Fruit fly (Drosophila melanogaster): Measurements from ENCODE around the gene CG17075.

dm6 chr2L:228246-228645, 39.1 kb downstream of the CG17075 start:
- TF ChIP-seq dl (GFP tag; optimal IDR thresholded peaks at IDR 0.05; ENCODE audit: insufficient read depth in 1 of 2, partially characterized antibody in 2 of 2) = no peak
- no peak for TF ChIP-seq sv (GFP tag; optimal IDR thresholded peaks at IDR 0.05)
- no peak for TF ChIP-seq psq (GFP tag; optimal IDR thresholded peaks at IDR 0.05)
- TF ChIP-seq Dif (GFP tag; optimal IDR thresholded peaks at IDR 0.05; ENCODE audit: partially characterized antibody) = no peak
- no peak for TF ChIP-seq h (GFP tag; optimal IDR thresholded peaks at IDR 0.05)
- no peak for TF ChIP-seq OdsH (GFP tag; optimal IDR thresholded peaks at IDR 0.05)
- no peak for TF ChIP-seq Dfd (GFP tag; optimal IDR thresholded peaks at IDR 0.05)
- no peak for TF ChIP-seq Hr78 (GFP tag; optimal IDR thresholded peaks at IDR 0.05)
- TF ChIP-seq dsf (GFP tag; optimal IDR thresholded peaks at IDR 0.05; ENCODE audit: borderline replicate concordance) = no peak
- no peak for TF ChIP-seq br (GFP tag; optimal IDR thresholded peaks at IDR 0.05)
- no peak for TF ChIP-seq CG9705 (GFP tag; optimal IDR thresholded peaks at IDR 0.05)

Measured in whole organism, wandering third instar larva.